Fruit fly (Drosophila melanogaster): ENCODE measurements around the gene CG14323.

- TF ChIP-seq CG10321 (GFP tag; IDR thresholded peaks at IDR 0.05) (no peak), Hr51 (GFP tag; optimal IDR thresholded peaks at IDR 0.05) (no peak), CG10543 (GFP tag; optimal IDR thresholded peaks at IDR 0.05) (no peak)
Measured at dm6 chr3R:17646102-17647050, 24.5 kb upstream of the CG14323 start.

All from whole organism, embryonic.